Worm (Caenorhabditis elegans) whole organism, L1 larva: ENCODE results near the gene T27E4.1.

Experiments
- ama-1 ChIP-seq: fragments of 150-350 bp; optimal IDR thresholded peaks from 2 replicates; lab custom pipeline; 2014
- ceh-63 ChIP-seq: fragments of 200-800 bp; sonication (Bioruptor generic); optimal IDR thresholded peaks from 2 replicates; lab custom pipeline; 2018; ENCODE audit warnings: mild to moderate bottlenecking, missing genetic modification characterization, missing compliant biosample characterization
- dpl-1 ChIP-seq, 3 experiments: fragments of 150-350 bp in 2 of 3; sonication (generic microtip) in 1 of 3; optimal IDR thresholded peaks; 2 replicates each; lab custom pipeline; 2014 to 2017; ENCODE audit warnings: missing biosample characterization in 3 of 3, missing genetic modification characterization in 3 of 3, missing genetic modification reagents in 3 of 3
- dsc-1 ChIP-seq: sonication (generic microtip); optimal IDR thresholded peaks from 2 replicates; lab custom pipeline; 2016; ENCODE audit warnings: mild to moderate bottlenecking, missing genetic modification characterization, missing compliant biosample characterization
- elt-3 ChIP-seq, 6 experiments: fragments of 150-350 bp in 1 of 6; sonication (generic microtip); optimal IDR thresholded peaks; 2 replicates each; lab custom pipeline; 2017 to 2018; ENCODE audit warnings: missing biosample characterization in 6 of 6, missing genetic modification characterization in 6 of 6, inconsistent platforms in 1 of 6
- fkh-10 ChIP-seq: sonication (generic microtip); optimal IDR thresholded peaks from 2 replicates; lab custom pipeline; 2017; ENCODE audit warnings: missing biosample characterization, missing genetic modification reagents, missing genetic modification characterization
- hlh-4 ChIP-seq: sonication (generic microtip); optimal IDR thresholded peaks from 2 replicates; lab custom pipeline; 2016; ENCODE audit warnings: mild to moderate bottlenecking, missing genetic modification characterization, missing compliant biosample characterization
- hpl-2 ChIP-seq: fragments of 150-350 bp; optimal IDR thresholded peaks from 2 replicates; lab custom pipeline; 2014; ENCODE audit warnings: missing biosample characterization, missing genetic modification reagents, missing genetic modification characterization
- irx-1 ChIP-seq: sonication (generic microtip); optimal IDR thresholded peaks from 2 replicates; lab custom pipeline; 2016; ENCODE audit warnings: missing genetic modification characterization, missing compliant biosample characterization
- lin-13 ChIP-seq: fragments of 150-350 bp; optimal IDR thresholded peaks from 2 replicates; lab custom pipeline; 2014; ENCODE audit warnings: missing biosample characterization, missing genetic modification reagents, missing genetic modification characterization
- mab-9 ChIP-seq: fragments of 200-800 bp; sonication (Bioruptor generic); IDR thresholded peaks from 2 replicates; pipeline ENCODE4 v1.3.6; 2022; ENCODE audit warnings: missing genetic modification reagents, missing genetic modification characterization, missing compliant biosample characterization
- unc-62 ChIP-seq: fragments of 150-350 bp; optimal IDR thresholded peaks from 2 replicates; lab custom pipeline; 2014; ENCODE audit warnings: missing biosample characterization, missing genetic modification reagents, missing genetic modification characterization
- zag-1 ChIP-seq: fragments of 150-350 bp; optimal IDR thresholded peaks from 2 replicates; lab custom pipeline; 2014; ENCODE audit warnings: missing biosample characterization, missing genetic modification characterization

DNA sequence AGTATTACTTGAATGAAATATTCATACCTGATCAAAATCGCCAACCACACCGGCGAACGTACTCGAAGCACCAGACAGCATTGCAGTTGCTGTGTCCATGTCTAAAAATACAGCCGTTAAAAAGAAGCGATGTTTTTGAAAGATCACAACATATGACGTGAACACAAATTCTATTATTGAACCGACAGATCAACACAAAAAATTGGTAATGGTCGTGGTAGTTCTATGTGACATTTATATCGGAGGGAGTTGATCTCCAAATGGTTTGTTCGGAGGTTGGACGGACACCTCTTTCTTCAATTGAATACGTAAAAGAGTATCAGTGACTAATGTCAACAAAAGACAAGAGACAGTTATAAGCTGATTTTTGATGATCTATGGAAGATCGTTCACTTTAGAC is 49.2 kb downstream of the T27E4.1 start, which contains the start of gene pitr-3:
- no peak for TF ChIP-seq fkh-10 (GFP tag; lab: Kevin White, UChicago)
- TF ChIP-seq elt-3 (tag; optimal IDR thresholded peaks at IDR 0.05; lab: Kevin White, UChicago): no peak
- TF ChIP-seq unc-62 (GFP tag; lab: Kevin White, UChicago): no peak
- no peak for TF ChIP-seq lin-13 (GFP tag; lab: Kevin White, UChicago)
- TF ChIP-seq ama-1 (lab: Kevin White, UChicago): no peak
- no peak for TF ChIP-seq mab-9
- no peak for TF ChIP-seq irx-1 (tag; lab: Kevin White, UChicago)
- no peak for TF ChIP-seq dpl-1 (GFP tag; optimal IDR thresholded peaks at IDR 0.05; lab: Kevin White, UChicago)
- TF ChIP-seq zag-1 (tag; lab: Kevin White, UChicago): no peak
- no peak for TF ChIP-seq hlh-4 (tag; lab: Kevin White, UChicago)
- no peak for TF ChIP-seq ceh-63
- no peak for TF ChIP-seq dsc-1 (tag; lab: Kevin White, UChicago)
- no peak for TF ChIP-seq hpl-2
